Fruit fly (Drosophila melanogaster) whole organism, pupa: ENCODE measurements around the gene CAH1.

Experiments
- CG9948 ChIP-seq: fragments of 200-800 bp; sonication (Bioruptor generic); optimal IDR thresholded peaks from 2 replicates; lab custom pipeline; 2018; ENCODE audit warnings: missing biosample characterization, mild to moderate bottlenecking, missing genetic modification characterization, moderate library complexity
- EcR ChIP-seq: fragments of 200-800 bp; sonication (Bioruptor generic); optimal IDR thresholded peaks from 3 replicates; lab custom pipeline; 2019; ENCODE audit warnings: missing biosample characterization, missing genetic modification characterization, mild to moderate bottlenecking, moderate library complexity, missing genetic modification reagents

DNA sequence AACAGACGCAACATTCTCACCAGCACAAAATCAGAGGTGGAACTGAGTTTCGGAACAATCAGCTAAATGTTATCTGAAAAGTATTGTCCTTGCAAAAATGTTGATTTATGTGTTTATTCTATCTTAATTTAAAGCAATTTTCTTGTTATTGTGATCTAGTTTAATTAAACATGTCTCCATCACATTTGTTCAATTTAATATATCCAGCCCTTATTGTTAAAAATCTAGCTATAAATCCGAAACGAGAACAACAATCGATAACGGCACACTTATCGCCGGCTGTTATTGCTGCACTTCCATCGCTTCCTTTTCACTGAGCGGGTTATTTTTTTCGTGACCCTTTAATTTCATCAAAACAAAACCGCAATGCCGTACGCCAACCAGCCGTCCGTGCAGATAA, 29.6 kb downstream of the CAH1 start, which contains the start of the genes GatC, PolG2 and Polr2C:
- no peak for TF ChIP-seq CG9948 (tag; lab: Kevin White, UChicago)
- no peak for TF ChIP-seq EcR (GFP tag; lab: Kevin White, UChicago)
